Fruit fly (Drosophila melanogaster): ENCODE data around the gene CG33253.

The CG33253 gene

DNA sequence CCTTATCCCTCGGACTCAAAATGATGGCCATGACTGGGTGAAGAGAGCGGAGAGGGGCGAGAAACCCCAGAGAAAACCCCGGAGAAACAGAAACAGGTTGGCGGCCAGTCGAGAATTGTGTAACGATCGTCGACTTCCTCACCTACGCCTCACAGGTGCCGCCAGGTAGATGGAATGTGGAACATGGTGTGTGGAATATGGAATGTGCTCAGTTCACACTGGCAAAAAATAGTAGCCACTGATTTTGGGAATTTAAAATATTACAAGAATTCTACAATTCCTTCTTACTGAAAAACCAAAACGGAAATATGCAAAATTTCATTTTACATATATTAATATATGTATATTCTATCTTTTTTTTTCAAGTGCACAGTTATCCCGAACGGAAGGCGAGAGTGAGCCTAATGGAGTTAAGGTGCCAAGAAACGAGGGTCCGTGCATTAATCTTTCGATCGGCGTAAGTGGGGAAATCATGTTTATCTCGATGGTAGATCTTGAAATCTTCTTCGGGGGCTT is 27.2 kb upstream of the CG33253 start (continued):
- no peak for TF ChIP-seq unc-4 (GFP tag; IDR thresholded peaks at IDR 0.05; ENCODE audit: partially characterized antibody)
- no peak for TF ChIP-seq HLH4C (GFP tag; IDR thresholded peaks at IDR 0.05; ENCODE audit: partially characterized antibody)
- peak; percentile 85 for TF ChIP-seq Chrac-16 (GFP tag; optimal IDR thresholded peaks at IDR 0.05)
- TF ChIP-seq PHDP (tag; optimal IDR thresholded peaks at IDR 0.05), result peak; percentile 76
- TF ChIP-seq jumu (GFP tag; optimal IDR thresholded peaks at IDR 0.05), result peak; percentile 37
- peak; percentile 80 for TF ChIP-seq sob (GFP tag; IDR thresholded peaks at IDR 0.05)
- no peak for TF ChIP-seq yki (optimal IDR thresholded peaks at IDR 0.05)
- TF ChIP-seq CG6791 (GFP tag; IDR thresholded peaks at IDR 0.05; ENCODE audit: partially characterized antibody), result peak; percentile 40; the same call in 2 of the 3 replicates
- TF ChIP-seq CG11093 (GFP tag; IDR thresholded peaks at IDR 0.05), result peak; percentile 67; the same call in 2 of the 3 replicates
- no peak for TF ChIP-seq CG42726 (GFP tag; IDR thresholded peaks at IDR 0.05; ENCODE audit: partially characterized antibody)
- TF ChIP-seq vnd (GFP tag; IDR thresholded peaks at IDR 0.05; ENCODE audit: partially characterized antibody), result no peak
- TF ChIP-seq Atf3 (GFP tag; optimal IDR thresholded peaks at IDR 0.05), result no peak
- peak; percentile 83 for TF ChIP-seq CG4820 (GFP tag; optimal IDR thresholded peaks at IDR 0.05)
- TF ChIP-seq CG18262 (tag; optimal IDR thresholded peaks at IDR 0.05), result peak; percentile 93
- TF ChIP-seq pita (GFP tag; optimal IDR thresholded peaks at IDR 0.05), result no peak
- peak; percentile 85 for TF ChIP-seq CG6813 (GFP tag; optimal IDR thresholded peaks at IDR 0.05)
- TF ChIP-seq bab2 (GFP tag; optimal IDR thresholded peaks at IDR 0.05), result peak; percentile 29
- TF ChIP-seq psq (GFP tag; optimal IDR thresholded peaks at IDR 0.05), result peak; percentile 44
- TF ChIP-seq CG33213 (GFP tag; optimal IDR thresholded peaks at IDR 0.05), result peak; percentile 5
- peak; percentile 82 for TF ChIP-seq CG32772 (GFP tag; IDR thresholded peaks at IDR 0.05)
- peak; percentile 50 for TF ChIP-seq HmgZ (tag; optimal IDR thresholded peaks at IDR 0.05)
- peak; percentile 67 for TF ChIP-seq Elba2 (GFP tag; optimal IDR thresholded peaks at IDR 0.05)
- TF ChIP-seq ems (GFP tag; optimal IDR thresholded peaks at IDR 0.05), result peak; percentile 17
- TF ChIP-seq ssp (GFP tag; IDR thresholded peaks at IDR 0.05), result peak; percentile 66
- peak; percentile 69 for TF ChIP-seq sisA (GFP tag; IDR thresholded peaks at IDR 0.05)
- peak; percentile 50 for TF ChIP-seq TFAM (GFP tag; optimal IDR thresholded peaks at IDR 0.05)
- TF ChIP-seq ken (GFP tag; IDR thresholded peaks at IDR 0.05), result peak; percentile 48; the same call in 1 of the 3 replicates
- peak; percentile 79 for TF ChIP-seq nerfin-1 (tag; optimal IDR thresholded peaks at IDR 0.05)
- TF ChIP-seq rib (GFP tag; IDR thresholded peaks at IDR 0.05), result peak; percentile 87
- no peak for TF ChIP-seq ash1 (GFP tag; optimal IDR thresholded peaks at IDR 0.05)
- TF ChIP-seq sr (GFP tag; IDR thresholded peaks at IDR 0.05), result no peak; the same call in 2 of the 3 replicates
- TF ChIP-seq CG10321 (GFP tag; IDR thresholded peaks at IDR 0.05), result no peak
- TF ChIP-seq tna (GFP tag; IDR thresholded peaks at IDR 0.05; ENCODE audit: partially characterized antibody), result no peak
- TF ChIP-seq CG4730 (GFP tag; IDR thresholded peaks at IDR 0.05), result peak; percentile 79
- TF ChIP-seq NC2β (GFP tag; optimal IDR thresholded peaks at IDR 0.05), result peak; percentile 4
- peak; percentile 73 for TF ChIP-seq slbo (GFP tag; IDR thresholded peaks at IDR 0.05)
- TF ChIP-seq Hr78 (GFP tag; optimal IDR thresholded peaks at IDR 0.05), result peak in 1 of 2 experiments; percentile 35
- peak; percentile 82 for TF ChIP-seq Oli (tag; optimal IDR thresholded peaks at IDR 0.05)
- peak; percentile 52 for TF ChIP-seq CG1024 (GFP tag; IDR thresholded peaks at IDR 0.05)
- no peak for TF ChIP-seq Dip2 (GFP tag; IDR thresholded peaks at IDR 0.05)
- TF ChIP-seq HLH3B (GFP tag; IDR thresholded peaks at IDR 0.05), result peak; percentile 73
- TF ChIP-seq dysf (GFP tag; IDR thresholded peaks at IDR 0.05), result peak; percentile 82
- TF ChIP-seq Opbp (GFP tag; IDR thresholded peaks at IDR 0.05; ENCODE audit: partially characterized antibody), result no peak
- TF ChIP-seq sd (tag; optimal IDR thresholded peaks at IDR 0.05), result peak; percentile 87
- TF ChIP-seq hth (optimal IDR thresholded peaks at IDR 0.05), result no peak
- TF ChIP-seq CG13775 (GFP tag; optimal IDR thresholded peaks at IDR 0.05), result peak; percentile 88
- TF ChIP-seq Dek (tag; optimal IDR thresholded peaks at IDR 0.05), result peak; percentile 57
- peak; percentile 38 for TF ChIP-seq Dad (GFP tag; optimal IDR thresholded peaks at IDR 0.05)
- TF ChIP-seq ato (GFP tag; IDR thresholded peaks at IDR 0.05; ENCODE audit: partially characterized antibody), result no peak
- TF ChIP-seq C15 (GFP tag; IDR thresholded peaks at IDR 0.05), result peak; percentile 24; the same call in 1 of the 3 replicates
- TF ChIP-seq CG12219 (GFP tag; optimal IDR thresholded peaks at IDR 0.05), result peak; percentile 51

All from whole organism, embryonic.